Worm (Caenorhabditis elegans) whole organism, L4 larva: Measurements from ENCODE around the gene F41H10.3.

Experiments used
- F10B5.3 ChIP-seq: sonication (generic microtip); optimal IDR thresholded peaks from 2 replicates; lab custom pipeline; 2016; ENCODE audit warnings: mild to moderate bottlenecking, missing genetic modification characterization, missing compliant biosample characterization
- F37D6.2 ChIP-seq: sonication (generic microtip); optimal IDR thresholded peaks from 2 replicates; lab custom pipeline; 2016; ENCODE audit warnings: mild to moderate bottlenecking, missing genetic modification characterization, missing compliant biosample characterization
- F49E8.2 ChIP-seq: sonication (generic microtip); optimal IDR thresholded peaks from 2 replicates; lab custom pipeline; 2016; ENCODE audit warnings: missing compliant biosample characterization, mild to moderate bottlenecking, missing genetic modification characterization, borderline replicate concordance
- T20F7.1 ChIP-seq: fragments of 200-800 bp; sonication (Bioruptor generic); optimal IDR thresholded peaks from 2 replicates; lab custom pipeline; 2018; ENCODE audit warnings: mild to moderate bottlenecking, missing genetic modification characterization, missing compliant biosample characterization
- T26A8.4 ChIP-seq: fragments of 200-800 bp; sonication (Bioruptor generic); IDR thresholded peaks from 2 replicates; pipeline ENCODE4 v1.3.6; 2022; ENCODE audit warnings: missing genetic modification characterization, missing compliant biosample characterization
- Y48G9A.11 ChIP-seq: fragments of 200-800 bp; sonication (Bioruptor generic); IDR thresholded peaks from 2 replicates; pipeline ENCODE4 v1.3.6; 2022; ENCODE audit warnings: missing genetic modification reagents, missing genetic modification characterization, missing compliant biosample characterization
- Y5F2A.4 ChIP-seq: fragments of 200-800 bp; sonication (Bioruptor generic); optimal IDR thresholded peaks from 2 replicates; lab custom pipeline; 2018; ENCODE audit warnings: mild to moderate bottlenecking, missing genetic modification characterization, missing compliant biosample characterization
- ZK546.5 ChIP-seq, 2 experiments: sonication (generic microtip); optimal IDR thresholded peaks; 2 replicates each; lab custom pipeline; 2017; ENCODE audit warnings: missing biosample characterization in 2 of 2, missing genetic modification characterization in 2 of 2
- aha-1 ChIP-seq: fragments of 150-350 bp; peaks from one replicate; lab custom pipeline; 2014; ENCODE audit warnings: missing biosample characterization, missing genetic modification characterization
- aly-2 ChIP-seq: sonication (generic microtip); optimal IDR thresholded peaks from 2 replicates; lab custom pipeline; 2018; ENCODE audit warnings: missing biosample characterization, missing genetic modification characterization
- ceh-20 ChIP-seq: fragments of 200-800 bp; sonication (Bioruptor generic); IDR thresholded peaks from 2 replicates; pipeline ENCODE4 v1.3.6; 2022; ENCODE audit warnings: missing genetic modification reagents, missing genetic modification characterization, missing compliant biosample characterization
- ceh-82 ChIP-seq: sonication (generic microtip); optimal IDR thresholded peaks from 2 replicates; lab custom pipeline; 2017; ENCODE audit warnings: missing biosample characterization, missing genetic modification characterization
- cey-2 ChIP-seq: sonication (generic microtip); optimal IDR thresholded peaks from 3 replicates; lab custom pipeline; 2017; ENCODE audit warnings: missing genetic modification characterization, mild to moderate bottlenecking, missing compliant biosample characterization, antibody characterized with exemption, borderline replicate concordance; ENCODE audit not compliant: insufficient read depth
- daf-16 ChIP-seq, 3 experiments: sonication (generic microtip); optimal IDR thresholded peaks; 2 replicates each; lab custom pipeline; 2016 to 2017; ENCODE audit warnings: missing genetic modification characterization in 3 of 3, missing genetic modification reagents in 3 of 3, mild to moderate bottlenecking in 2 of 3, missing compliant biosample characterization in 2 of 3, missing biosample characterization in 1 of 3, moderate library complexity in 1 of 3
- daf-19 ChIP-seq: fragments of 200-800 bp; sonication (Bioruptor generic); conservative IDR thresholded peaks from 2 replicates; pipeline ENCODE4 v1.3.6; 2022; ENCODE audit warnings: missing genetic modification characterization, missing compliant biosample characterization
- dmd-6 ChIP-seq: fragments of 200-800 bp; sonication (Bioruptor generic); IDR thresholded peaks from 2 replicates; pipeline ENCODE4 v1.3.6; 2022; ENCODE audit warnings: missing genetic modification reagents, missing genetic modification characterization, missing compliant biosample characterization
- dmd-9 ChIP-seq: fragments of 200-800 bp; sonication (Bioruptor generic); IDR thresholded peaks from 2 replicates; pipeline ENCODE4 v1.3.6; 2022; ENCODE audit warnings: missing genetic modification reagents, missing genetic modification characterization, missing compliant biosample characterization
- duxl-1 ChIP-seq: sonication (generic microtip); optimal IDR thresholded peaks from 2 replicates; lab custom pipeline; 2016; ENCODE audit warnings: mild to moderate bottlenecking, missing genetic modification characterization, moderate library complexity, missing compliant biosample characterization; ENCODE audit not compliant: poor library complexity
- dve-1 ChIP-seq: sonication (generic microtip); optimal IDR thresholded peaks from 2 replicates; lab custom pipeline; 2017; ENCODE audit warnings: antibody characterized with exemption, mild to moderate bottlenecking, missing genetic modification characterization, missing compliant biosample characterization; ENCODE audit not compliant: insufficient read depth
- fos-1 ChIP-seq: fragments of 150-350 bp; optimal IDR thresholded peaks from 2 replicates; lab custom pipeline; 2014; ENCODE audit warnings: missing biosample characterization, missing genetic modification characterization
- gei-8 ChIP-seq: fragments of 200-800 bp; sonication (Bioruptor generic); optimal IDR thresholded peaks from 2 replicates; lab custom pipeline; 2018; ENCODE audit warnings: mild to moderate bottlenecking, missing genetic modification characterization, missing compliant biosample characterization
- hlh-11 ChIP-seq: fragments of 200-800 bp; sonication (Bioruptor generic); optimal IDR thresholded peaks from 2 replicates; lab custom pipeline; 2018; ENCODE audit warnings: mild to moderate bottlenecking, missing genetic modification characterization, missing compliant biosample characterization
- hlh-30 ChIP-seq: sonication (generic microtip); optimal IDR thresholded peaks from 2 replicates; lab custom pipeline; 2017; ENCODE audit warnings: antibody characterized with exemption, mild to moderate bottlenecking, missing genetic modification characterization, missing compliant biosample characterization; ENCODE audit not compliant: insufficient read depth
- lim-7 ChIP-seq: fragments of 200-800 bp; sonication (Bioruptor generic); IDR thresholded peaks from 2 replicates; pipeline ENCODE4 v1.3.6; 2022; ENCODE audit warnings: missing genetic modification characterization, missing compliant biosample characterization
- lin-1 ChIP-seq: fragments of 200-800 bp; sonication (Bioruptor generic); IDR thresholded peaks from 2 replicates; pipeline ENCODE4 v1.3.6; 2022; ENCODE audit warnings: missing genetic modification reagents, missing genetic modification characterization, missing compliant biosample characterization
- lin-13 ChIP-seq: fragments of 150-350 bp; optimal IDR thresholded peaks from 2 replicates; lab custom pipeline; 2014; ENCODE audit warnings: missing biosample characterization, missing genetic modification reagents, missing genetic modification characterization
- lin-38 ChIP-seq: fragments of 200-800 bp; sonication (Bioruptor generic); IDR thresholded peaks from 2 replicates; pipeline ENCODE4 v1.3.6; 2022; ENCODE audit warnings: missing genetic modification reagents, missing genetic modification characterization, missing compliant biosample characterization
- lsy-2 ChIP-seq, 2 experiments: fragments of 150-350 bp in 1 of 2; sonication (generic microtip) in 1 of 2; optimal IDR thresholded peaks; 2 replicates each; lab custom pipeline; 2014 to 2017; ENCODE audit warnings: missing biosample characterization in 2 of 2, missing genetic modification characterization in 2 of 2
- mxl-3 ChIP-seq: fragments of 200-800 bp; sonication (Bioruptor generic); optimal IDR thresholded peaks from 2 replicates; lab custom pipeline; 2018; ENCODE audit warnings: mild to moderate bottlenecking, missing genetic modification characterization, missing compliant biosample characterization
- nhr-10 ChIP-seq: fragments of 150-350 bp; optimal IDR thresholded peaks from 2 replicates; lab custom pipeline; 2014; ENCODE audit warnings: missing biosample characterization, missing genetic modification characterization
- nhr-11 ChIP-seq: fragments of 150-350 bp; optimal IDR thresholded peaks from 2 replicates; lab custom pipeline; 2014; ENCODE audit warnings: missing biosample characterization, missing genetic modification characterization
- nhr-111 ChIP-seq: fragments of 200-800 bp; sonication (Bioruptor generic); optimal IDR thresholded peaks from 2 replicates; lab custom pipeline; 2018; ENCODE audit warnings: mild to moderate bottlenecking, missing genetic modification characterization, missing compliant biosample characterization
- nhr-28 ChIP-seq: fragments of 150-350 bp; optimal IDR thresholded peaks from 2 replicates; lab custom pipeline; 2014; ENCODE audit warnings: missing biosample characterization, missing genetic modification characterization
- nhr-76 ChIP-seq: fragments of 150-350 bp; optimal IDR thresholded peaks from 2 replicates; lab custom pipeline; 2014; ENCODE audit warnings: missing biosample characterization, missing genetic modification characterization
- php-3 ChIP-seq: fragments of 200-800 bp; sonication (Bioruptor generic); IDR thresholded peaks from 2 replicates; pipeline ENCODE4 v1.3.6; 2022; ENCODE audit warnings: missing genetic modification reagents, missing genetic modification characterization, missing compliant biosample characterization
- pqm-1 ChIP-seq: sonication (generic microtip); optimal IDR thresholded peaks from 2 replicates; lab custom pipeline; 2017; ENCODE audit warnings: missing biosample characterization, missing genetic modification characterization
- spr-1 ChIP-seq: sonication (generic microtip); optimal IDR thresholded peaks from 2 replicates; lab custom pipeline; 2016; ENCODE audit warnings: mild to moderate bottlenecking, missing genetic modification characterization, missing compliant biosample characterization
- tra-1 ChIP-seq: fragments of 200-800 bp; sonication (Bioruptor generic); IDR thresholded peaks from 2 replicates; pipeline ENCODE4 v1.3.6; 2022; ENCODE audit warnings: missing genetic modification reagents, missing genetic modification characterization, missing compliant biosample characterization
- unc-39 ChIP-seq: sonication (generic microtip); optimal IDR thresholded peaks from 2 replicates; lab custom pipeline; 2017; ENCODE audit warnings: missing biosample characterization, missing genetic modification characterization
- unc-62 ChIP-seq, 3 experiments: fragments of 150-350 bp in 1 of 3; sonication (generic microtip); optimal IDR thresholded peaks in 2 of 3; peaks in 1 of 3; 1 replicate in 1 of 3; 2 replicates in 2 of 3; lab custom pipeline; 2014 to 2017; ENCODE audit warnings: missing biosample characterization in 3 of 3, missing genetic modification characterization in 3 of 3, missing genetic modification reagents in 3 of 3, missing genotype in 1 of 3
- ztf-11 ChIP-seq: fragments of 150-350 bp; optimal IDR thresholded peaks from 2 replicates; lab custom pipeline; 2014; ENCODE audit warnings: missing biosample characterization, missing genetic modification characterization

The F41H10.3 gene

ce11 chrIV:5374946-5375345, 5.3 kb downstream of the F41H10.3 start (continued):
- TF ChIP-seq Y5F2A.4 (GFP tag; lab: Kevin White, UChicago) = no peak
- TF ChIP-seq lsy-2 (tag; optimal IDR thresholded peaks at IDR 0.05; lab: Kevin White, UChicago) = no peak
- TF ChIP-seq tra-1 (GFP tag; lab: Robert Waterston, UW) = peak; percentile 18; the same call in 1 of the 2 replicates
- TF ChIP-seq daf-16 (GFP tag; optimal IDR thresholded peaks at IDR 0.05; lab: Kevin White, UChicago) = no peak
- TF ChIP-seq daf-16 (tag; optimal IDR thresholded peaks at IDR 0.05; lab: Kevin White, UChicago) = peak; percentile 4
- TF ChIP-seq mxl-3 (GFP tag; lab: Kevin White, UChicago) = no peak
- peak; percentile 31 for TF ChIP-seq duxl-1 (tag; lab: Kevin White, UChicago)
- TF ChIP-seq gei-8 (GFP tag; lab: Kevin White, UChicago) = peak; percentile 57
- no peak for TF ChIP-seq nhr-10
- TF ChIP-seq ceh-20 (GFP tag; lab: Robert Waterston, UW) = no peak
- no peak for TF ChIP-seq nhr-11
- TF ChIP-seq lin-1 (GFP tag; lab: Robert Waterston, UW) = no peak
- no peak for TF ChIP-seq dmd-9 (GFP tag; lab: Robert Waterston, UW)
- TF ChIP-seq lin-13 (GFP tag; lab: Kevin White, UChicago) = no peak

ce11 chrIV:5377062-5377461, 7.5 kb downstream of the F41H10.3 start, which contains the start of gene elo-5:
TSS of gene elo-5 (minus strand) at chrIV:5377117.
- TF ChIP-seq duxl-1 (tag; lab: Kevin White, UChicago) (no peak), daf-16 (GFP tag; optimal IDR thresholded peaks at IDR 0.05; lab: Kevin White, UChicago) (no peak), daf-16 (tag; optimal IDR thresholded peaks at IDR 0.05; lab: Kevin White, UChicago) (peak; percentile 75), hlh-11 (peak; percentile 63), fos-1 (no peak), pqm-1 (tag; lab: Kevin White, UChicago) (peak; percentile 37), dmd-6 (peak; percentile 53), dve-1 (tag; lab: Kevin White, UChicago) (peak; percentile 35), aha-1 (peak; percentile 48), hlh-30 (tag; lab: Kevin White, UChicago) (peak; percentile 25), cey-2 (tag; lab: Kevin White, UChicago) (no peak), nhr-28 (tag; lab: Kevin White, UChicago) (peak; percentile 45)
- TF ChIP-seq, all 104 proteins: peak for 8

DNA sequence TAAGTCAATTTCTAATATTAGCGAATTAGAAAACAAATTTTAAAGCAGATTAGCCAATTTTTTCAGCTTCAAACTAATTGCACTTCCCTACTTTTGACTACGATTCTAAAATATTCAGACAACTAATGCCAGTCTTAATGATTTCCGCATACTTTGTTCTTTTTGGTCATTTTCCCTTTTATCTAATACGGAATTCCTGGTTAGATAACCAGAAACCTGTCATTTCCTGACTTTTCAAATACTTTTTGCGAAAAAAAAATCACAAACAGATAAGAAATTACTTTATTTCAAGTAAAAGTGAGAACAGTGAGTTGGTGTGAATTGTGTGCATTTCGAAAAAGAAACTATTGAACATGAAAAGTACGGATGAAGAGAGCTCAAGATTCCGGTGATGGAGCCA, 10.5 kb downstream of the F41H10.3 start:
- TF ChIP-seq php-3 (0 out of 2 replicates have a peak, but pooled peaks have one; percentile 16), aly-2 (tag; lab: Kevin White, UChicago) (no peak), daf-19 (no peak), tra-1 (GFP tag; lab: Robert Waterston, UW) (peak; percentile 61; the same call in 1 of the 2 replicates), dve-1 (tag; lab: Kevin White, UChicago) (peak; percentile 70), F37D6.2 (tag; lab: Kevin White, UChicago) (no peak), hlh-11 (peak; percentile 14), nhr-28 (tag; lab: Kevin White, UChicago) (peak; percentile 53), lim-7 (no peak), daf-16 (GFP tag; optimal IDR thresholded peaks at IDR 0.05; lab: Kevin White, UChicago) (no peak), daf-16 (tag; optimal IDR thresholded peaks at IDR 0.05; lab: Kevin White, UChicago) (peak; percentile 65), ceh-82 (tag; lab: Kevin White, UChicago) (no peak), ztf-11 (no peak), dmd-6 (peak; percentile 77)

- TF ChIP-seq aha-1 (peak; percentile 66), Y48G9A.11 (GFP tag; lab: Robert Waterston, UW) (no peak)
Measured at ce11 chrIV:5381334-5381733, 11.7 kb downstream of the F41H10.3 start, which contains the start of gene F41H10.2. TSS of gene F41H10.2 (plus strand) at chrIV:5381634.

- no peak for TF ChIP-seq nhr-76 (tag; lab: Kevin White, UChicago)
- TF ChIP-seq nhr-11 = no peak
- no peak for TF ChIP-seq gei-8 (GFP tag; lab: Kevin White, UChicago)
- no peak for TF ChIP-seq tra-1 (GFP tag; lab: Robert Waterston, UW)
- TF ChIP-seq T26A8.4 (GFP tag; lab: Robert Waterston, UW) = no peak
- TF ChIP-seq T20F7.1 = no peak
- no peak for TF ChIP-seq lsy-2 (tag; optimal IDR thresholded peaks at IDR 0.05; lab: Kevin White, UChicago)
- no peak for TF ChIP-seq F49E8.2 (tag; lab: Kevin White, UChicago)
- TF ChIP-seq unc-62 (GFP tag; optimal IDR thresholded peaks at IDR 0.05 in 1 of 2; lab: Kevin White, UChicago) = no peak
- no peak for TF ChIP-seq unc-62 (tag; optimal IDR thresholded peaks at IDR 0.05; lab: Kevin White, UChicago)
- TF ChIP-seq lin-38 (GFP tag; lab: Robert Waterston, UW) = no peak
- no peak for TF ChIP-seq ZK546.5 (tag; optimal IDR thresholded peaks at IDR 0.05; lab: Kevin White, UChicago)
- no peak for TF ChIP-seq nhr-111 (GFP tag; lab: Kevin White, UChicago)
- no peak for TF ChIP-seq unc-39 (tag; lab: Kevin White, UChicago)
- no peak for TF ChIP-seq nhr-28 (tag; lab: Kevin White, UChicago)
- TF ChIP-seq F10B5.3 = no peak
- TF ChIP-seq spr-1 (tag; lab: Kevin White, UChicago) = no peak
- no peak for TF ChIP-seq daf-19
Measured at ce11 chrIV:5382609-5383008, 13.0 kb downstream of the F41H10.3 start, which contains the start of gene F41H10.1. TSS of gene F41H10.1 (plus strand) at chrIV:5382909.
